Fruit fly (Drosophila melanogaster) whole organism, embryonic: ENCODE measurements around the gene Polr2D.
A peak's percentile ranks its signal among the peaks of the same experiment; 100 is the strongest.

Source experiments
- Atf6 ChIP-seq: fragments of 200-800 bp; sonication (Bioruptor generic); IDR thresholded peaks from 2 replicates; pipeline ENCODE4 v1.3.6; 2022; ENCODE audit warnings: missing biosample characterization, missing genetic modification characterization
- CG10654 ChIP-seq: fragments of 200-800 bp; sonication (Bioruptor generic); optimal IDR thresholded peaks from 2 replicates; lab custom pipeline; 2016; ENCODE audit warnings: missing biosample characterization, missing genetic modification characterization
- CG11560 ChIP-seq: fragments of 200-800 bp; sonication (Bioruptor generic); IDR thresholded peaks from 3 replicates; pipeline ENCODE4 v1.3.6; 2022; ENCODE audit warnings: missing biosample characterization, missing genetic modification characterization
- CG11723 ChIP-seq: fragments of 200-800 bp; sonication (Bioruptor generic); optimal IDR thresholded peaks from 2 replicates; lab custom pipeline; 2017; ENCODE audit warnings: missing biosample characterization, mild to moderate bottlenecking, missing genetic modification characterization
- CG12391 ChIP-seq: fragments of 200-800 bp; sonication (Bioruptor generic); optimal IDR thresholded peaks from 3 replicates; lab custom pipeline; 2018; ENCODE audit warnings: missing biosample characterization, mild to moderate bottlenecking, missing genetic modification characterization, moderate library complexity
- CG13624 ChIP-seq: fragments of 200-800 bp; sonication (Bioruptor generic); optimal IDR thresholded peaks from 2 replicates; lab custom pipeline; 2016; ENCODE audit warnings: missing biosample characterization, missing genetic modification characterization
- CG13894 ChIP-seq: fragments of 200-800 bp; sonication (Bioruptor generic); optimal IDR thresholded peaks from 3 replicates; lab custom pipeline; 2018; ENCODE audit warnings: missing biosample characterization, mild to moderate bottlenecking, missing genetic modification characterization, moderate library complexity
- CG14667 ChIP-seq: fragments of 200-800 bp; sonication (Bioruptor generic); IDR thresholded peaks from 2 replicates; pipeline ENCODE4 v1.3.6; 2022; ENCODE audit warnings: missing biosample characterization, missing genetic modification characterization
- CG15269 ChIP-seq: fragments of 200-800 bp; sonication (Bioruptor generic); optimal IDR thresholded peaks from 2 replicates; lab custom pipeline; 2018; ENCODE audit warnings: missing biosample characterization, mild to moderate bottlenecking, missing genetic modification characterization, moderate library complexity
- CG15479 ChIP-seq: fragments of 200-800 bp; sonication (Bioruptor generic); optimal IDR thresholded peaks from 3 replicates; lab custom pipeline; 2019; ENCODE audit warnings: missing biosample characterization, mild to moderate bottlenecking, missing genetic modification characterization, moderate library complexity
- CG15601 ChIP-seq: fragments of 200-800 bp; sonication (Bioruptor generic); optimal IDR thresholded peaks from 3 replicates; lab custom pipeline; 2019; ENCODE audit warnings: missing biosample characterization, mild to moderate bottlenecking, missing genetic modification characterization, moderate library complexity
- CG16813 ChIP-seq: fragments of 200-800 bp; sonication (Bioruptor generic); IDR thresholded peaks from 3 replicates; pipeline ENCODE4 v1.3.6; 2022; ENCODE audit warnings: missing biosample characterization, missing genetic modification characterization; ENCODE audit not compliant: partially characterized antibody
- CG18262 ChIP-seq: fragments of 200-800 bp; optimal IDR thresholded peaks from 3 replicates; lab custom pipeline; 2019; ENCODE audit warnings: missing biosample characterization, mild to moderate bottlenecking, missing genetic modification characterization, moderate library complexity
- CG18619 ChIP-seq: fragments of 200-800 bp; sonication (Bioruptor generic); optimal IDR thresholded peaks from 3 replicates; lab custom pipeline; 2017; ENCODE audit warnings: missing biosample characterization, mild to moderate bottlenecking, missing genetic modification characterization
- CG2116 ChIP-seq: fragments of 200-800 bp; sonication (Bioruptor generic); optimal IDR thresholded peaks from 3 replicates; lab custom pipeline; 2018; ENCODE audit warnings: missing biosample characterization, mild to moderate bottlenecking, missing genetic modification characterization
- CG31365 ChIP-seq: fragments of 200-800 bp; sonication (Bioruptor generic); optimal IDR thresholded peaks from 2 replicates; lab custom pipeline; 2018; ENCODE audit warnings: missing biosample characterization, mild to moderate bottlenecking, missing genetic modification characterization
- CG3163 ChIP-seq: fragments of 200-800 bp; sonication (Bioruptor generic); optimal IDR thresholded peaks from 3 replicates; lab custom pipeline; 2016; ENCODE audit warnings: missing biosample characterization, missing genetic modification characterization
- CG34224 ChIP-seq: fragments of 200-800 bp; sonication (Bioruptor generic); IDR thresholded peaks from 3 replicates; pipeline ENCODE4 v1.3.6; 2022; ENCODE audit warnings: missing biosample characterization, missing genetic modification characterization; ENCODE audit not compliant: partially characterized antibody
- CG3847 ChIP-seq: fragments of 200-800 bp; sonication (Bioruptor generic); IDR thresholded peaks from 2 replicates; pipeline ENCODE4 v1.3.6; 2022; ENCODE audit warnings: missing biosample characterization, missing genetic modification characterization
- CG3995 ChIP-seq: fragments of 200-800 bp; sonication (Bioruptor generic); optimal IDR thresholded peaks from 3 replicates; lab custom pipeline; 2016; ENCODE audit warnings: missing biosample characterization, missing genetic modification characterization
- CG7745 ChIP-seq: fragments of 200-800 bp; sonication (Bioruptor generic); optimal IDR thresholded peaks from 2 replicates; lab custom pipeline; 2018; ENCODE audit warnings: missing biosample characterization, mild to moderate bottlenecking, missing genetic modification characterization, moderate library complexity
- CG8478 ChIP-seq: fragments of >200 bp; optimal IDR thresholded peaks from 2 replicates; lab custom pipeline; 2018
- CG9437 ChIP-seq: fragments of 200-800 bp; sonication (Bioruptor generic); optimal IDR thresholded peaks from 2 replicates; lab custom pipeline; 2018; ENCODE audit warnings: missing biosample characterization, mild to moderate bottlenecking, missing genetic modification characterization
- Camta ChIP-seq: fragments of 200-800 bp; sonication (Bioruptor generic); optimal IDR thresholded peaks from 2 replicates; lab custom pipeline; 2016; ENCODE audit warnings: missing biosample characterization, missing genetic modification characterization
- Deaf1 ChIP-seq: fragments of 200-800 bp; optimal IDR thresholded peaks from 3 replicates; lab custom pipeline; 2019; ENCODE audit warnings: missing biosample characterization, mild to moderate bottlenecking, missing genetic modification characterization, moderate library complexity
- Doc3 ChIP-seq: fragments of 200-800 bp; sonication (Bioruptor generic); IDR thresholded peaks from 3 replicates; pipeline ENCODE4 v1.3.6; 2022; ENCODE audit warnings: missing biosample characterization, missing genetic modification characterization; ENCODE audit not compliant: partially characterized antibody
- ERR ChIP-seq: fragments of 200-800 bp; sonication (Bioruptor generic); optimal IDR thresholded peaks from 2 replicates; lab custom pipeline; 2016; ENCODE audit warnings: missing biosample characterization, missing genetic modification characterization
- Eip74EF ChIP-seq, 2 experiments: fragments of 200-800 bp in 1 of 2; fragments of >200 bp in 1 of 2; sonication (Bioruptor generic) in 1 of 2; optimal IDR thresholded peaks; 2 replicates each; lab custom pipeline; 2017 to 2019; ENCODE audit warnings: missing biosample characterization in 2 of 2, missing genetic modification characterization in 2 of 2, mild to moderate bottlenecking in 1 of 2, moderate library complexity in 1 of 2
- Ets65A ChIP-seq: fragments of 200-800 bp; sonication (Bioruptor generic); peaks from one replicate; lab custom pipeline; 2016; ENCODE audit warnings: missing biosample characterization, missing genetic modification characterization
- Jarid2 ChIP-seq: fragments of 200-800 bp; sonication (Bioruptor generic); optimal IDR thresholded peaks from 3 replicates; lab custom pipeline; 2017; ENCODE audit warnings: mild to moderate bottlenecking, missing biosample characterization, missing genetic modification reagents, missing genetic modification characterization
- Opbp ChIP-seq: fragments of 200-800 bp; sonication (Bioruptor generic); IDR thresholded peaks from 3 replicates; pipeline ENCODE4 v1.3.6; 2022; ENCODE audit warnings: missing biosample characterization, missing genetic modification characterization; ENCODE audit not compliant: partially characterized antibody
- Pdp1 ChIP-seq, 2 experiments: fragments of 200-800 bp; sonication (Bioruptor generic); optimal IDR thresholded peaks; 3 replicates each; lab custom pipeline; 2016; ENCODE audit warnings: missing biosample characterization in 2 of 2, missing genetic modification characterization in 2 of 2, mild to moderate bottlenecking in 1 of 2, moderate library complexity in 1 of 2
- Ptx1 ChIP-seq: fragments of 200-800 bp; sonication (Bioruptor generic); IDR thresholded peaks from 2 replicates; pipeline ENCODE4 v1.3.6; 2022; ENCODE audit warnings: missing biosample characterization, missing genetic modification characterization
- Sox100B ChIP-seq: fragments of 200-800 bp; sonication (Bioruptor generic); optimal IDR thresholded peaks from 3 replicates; lab custom pipeline; 2018; ENCODE audit warnings: missing biosample characterization, mild to moderate bottlenecking, missing genetic modification characterization
- Vsx1 ChIP-seq: fragments of 200-800 bp; sonication (Bioruptor generic); optimal IDR thresholded peaks from 2 replicates; lab custom pipeline; 2017; ENCODE audit warnings: missing biosample characterization, mild to moderate bottlenecking, missing genetic modification characterization, missing genetic modification reagents
- ci ChIP-seq: fragments of 200-800 bp; sonication (Bioruptor generic); IDR thresholded peaks from 3 replicates; pipeline ENCODE4 v1.3.6; 2022; ENCODE audit warnings: missing biosample characterization, missing genetic modification characterization
- crol ChIP-seq: fragments of 200-800 bp; sonication (Bioruptor generic); IDR thresholded peaks from 2 replicates; pipeline ENCODE4 v1.3.6; 2022; ENCODE audit warnings: missing biosample characterization, missing genetic modification characterization
- cwo ChIP-seq: fragments of 200-800 bp; sonication (Bioruptor generic); optimal IDR thresholded peaks from 3 replicates; lab custom pipeline; 2017; ENCODE audit warnings: missing biosample characterization, missing genetic modification characterization, mild to moderate bottlenecking, moderate library complexity, missing genetic modification reagents
- dimm ChIP-seq: fragments of 200-800 bp; sonication (Bioruptor generic); IDR thresholded peaks from 2 replicates; pipeline ENCODE4 v1.3.6; 2022; ENCODE audit warnings: missing biosample characterization, missing genetic modification characterization
- ems ChIP-seq: fragments of 200-800 bp; sonication (Bioruptor generic); optimal IDR thresholded peaks from 3 replicates; lab custom pipeline; 2016; ENCODE audit warnings: missing biosample characterization, missing genetic modification characterization
- eyg ChIP-seq: fragments of 200-800 bp; sonication (Bioruptor generic); optimal IDR thresholded peaks from 3 replicates; lab custom pipeline; 2016; ENCODE audit warnings: missing biosample characterization, missing genetic modification characterization
- gce ChIP-seq: fragments of 200-800 bp; sonication (Bioruptor generic); IDR thresholded peaks from 3 replicates; pipeline ENCODE4 v1.3.6; 2022; ENCODE audit warnings: missing biosample characterization, missing genetic modification characterization
- grau ChIP-seq: fragments of 200-800 bp; optimal IDR thresholded peaks from 3 replicates; lab custom pipeline; 2019; ENCODE audit warnings: missing biosample characterization, mild to moderate bottlenecking, missing genetic modification characterization, moderate library complexity
- mld ChIP-seq: fragments of 200-800 bp; sonication (Bioruptor generic); IDR thresholded peaks from 3 replicates; pipeline ENCODE4 v1.3.6; 2022; ENCODE audit warnings: missing biosample characterization, missing genetic modification characterization; ENCODE audit not compliant: partially characterized antibody
- sc ChIP-seq, 3 experiments: fragments of >200 bp in 2 of 3; fragments of 200-800 bp in 1 of 3; sonication (Bioruptor generic) in 1 of 3; optimal IDR thresholded peaks; 2 replicates in 2 of 3; 3 replicates in 1 of 3; lab custom pipeline; 2017; ENCODE audit warnings: mild to moderate bottlenecking in 1 of 3, missing biosample characterization in 1 of 3, missing genetic modification characterization in 1 of 3, missing genetic modification reagents in 1 of 3
- tap ChIP-seq: fragments of 200-800 bp; optimal IDR thresholded peaks from 3 replicates; lab custom pipeline; 2019; ENCODE audit warnings: missing biosample characterization, mild to moderate bottlenecking, missing genetic modification characterization, moderate library complexity
- tx ChIP-seq: fragments of 200-800 bp; sonication (Bioruptor generic); optimal IDR thresholded peaks from 2 replicates; lab custom pipeline; 2016; ENCODE audit warnings: missing biosample characterization, missing genetic modification characterization
- vfl ChIP-seq: fragments of 200-800 bp; sonication (Bioruptor generic); optimal IDR thresholded peaks from 2 replicates; lab custom pipeline; 2016; ENCODE audit warnings: missing biosample characterization, missing genetic modification characterization
- zen2 ChIP-seq: fragments of 200-800 bp; sonication (Bioruptor generic); IDR thresholded peaks from 3 replicates; pipeline ENCODE4 v1.3.6; 2022; ENCODE audit warnings: missing biosample characterization, missing genetic modification characterization; ENCODE audit not compliant: partially characterized antibody

Gene Polr2D

DNA sequence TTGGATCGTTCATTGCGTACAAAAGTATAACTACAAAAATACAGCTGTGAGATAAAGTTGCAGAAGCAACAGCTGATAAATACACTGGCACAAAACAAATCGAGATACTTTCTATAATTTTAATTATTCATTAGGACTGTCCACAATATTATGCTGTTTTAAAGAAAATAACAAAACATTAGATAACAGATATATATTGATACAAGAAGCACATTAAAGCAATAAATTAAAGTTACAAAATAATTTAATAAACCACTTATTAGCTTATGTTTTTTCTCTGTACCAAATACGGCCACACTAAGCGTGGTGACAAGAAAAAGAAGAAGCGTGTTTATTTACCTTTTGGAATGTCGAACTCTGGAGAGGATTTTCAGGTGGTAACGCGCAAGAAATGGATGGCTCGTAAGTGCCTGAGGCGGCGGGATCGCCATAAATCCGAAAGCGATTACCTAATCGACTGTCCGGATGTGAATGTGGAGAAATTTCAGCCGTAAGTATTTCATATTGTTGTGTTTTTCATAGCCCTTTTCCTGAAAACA, 35.0 kb downstream of the Polr2D start, which contains the start of the genes CG7988 and CG7183 (continued):
- peak; percentile 96 for TF ChIP-seq gce
- TF ChIP-seq ems (GFP tag; lab: Kevin White, UChicago), result peak; percentile 93
- peak; percentile 89 for TF ChIP-seq eyg
- TF ChIP-seq CG3163 (GFP tag; lab: Kevin White, UChicago), result peak; percentile 78
- TF ChIP-seq mld (GFP tag; lab: Robert Waterston, UW), result no peak
- peak; percentile 91 for TF ChIP-seq vfl (GFP tag; lab: Kevin White, UChicago)
- peak; percentile 97 for TF ChIP-seq Atf6 (GFP tag; lab: Robert Waterston, UW)
- no peak for TF ChIP-seq Opbp
- TF ChIP-seq CG13894, result peak; percentile 95
- peak; percentile 93 for TF ChIP-seq tx (GFP tag; lab: Kevin White, UChicago)
- TF ChIP-seq Jarid2, result peak; percentile 77
- TF ChIP-seq Ptx1 (GFP tag; lab: Robert Waterston, UW), result peak; percentile 100
- peak; percentile 98 for TF ChIP-seq CG15269
- peak; percentile 95 for TF ChIP-seq CG9437 (GFP tag; lab: Kevin White, UChicago)
- TF ChIP-seq CG7745, result peak; percentile 90
- peak in 1 of 2 experiments; percentile 97 for TF ChIP-seq Eip74EF (GFP tag; optimal IDR thresholded peaks at IDR 0.05; lab: Kevin White, UChicago)
- peak; percentile 100 for TF ChIP-seq CG12391
- TF ChIP-seq CG14667 (GFP tag; lab: Robert Waterston, UW), result peak; percentile 99
- TF ChIP-seq Camta (GFP tag; lab: Kevin White, UChicago), result peak; percentile 96
- peak; percentile 90 for TF ChIP-seq CG2116 (GFP tag; lab: Kevin White, UChicago)
- peak; percentile 85 for TF ChIP-seq ERR
- peak; percentile 97 for TF ChIP-seq Sox100B (GFP tag; lab: Kevin White, UChicago)
- TF ChIP-seq CG11560 (tag; lab: Robert Waterston, UW), result peak; percentile 90
- TF ChIP-seq CG8478 (lab: Kevin White, UChicago), result no peak
- TF ChIP-seq zen2 (GFP tag; lab: Robert Waterston, UW), result no peak
- TF ChIP-seq CG15479 (GFP tag; lab: Kevin White, UChicago), result peak; percentile 79
- TF ChIP-seq tap (tag; lab: Kevin White, UChicago), result peak; percentile 97
- TF ChIP-seq Vsx1, result peak; percentile 96
- no peak for TF ChIP-seq Doc3
- peak; percentile 98 for TF ChIP-seq CG3847 (GFP tag; lab: Robert Waterston, UW)
- TF ChIP-seq Deaf1 (tag; lab: Kevin White, UChicago), result peak; percentile 84
- peak; percentile 94 to 95 for TF ChIP-seq Pdp1 (GFP tag; optimal IDR thresholded peaks at IDR 0.05; lab: Kevin White, UChicago)
- peak; percentile 92 for TF ChIP-seq CG11723 (GFP tag; lab: Kevin White, UChicago)
- TF ChIP-seq CG13624 (GFP tag; lab: Kevin White, UChicago), result peak; percentile 95
- TF ChIP-seq cwo (GFP tag; lab: Kevin White, UChicago), result peak; percentile 90
- TF ChIP-seq grau, result peak; percentile 98
- TF ChIP-seq CG16813 (GFP tag; lab: Robert Waterston, UW), result no peak
- TF ChIP-seq CG31365 (tag; lab: Kevin White, UChicago), result peak; percentile 60
- TF ChIP-seq CG18619 (GFP tag; lab: Kevin White, UChicago), result peak; percentile 96
- TF ChIP-seq CG15601, result peak; percentile 98
- TF ChIP-seq CG18262 (tag; lab: Kevin White, UChicago), result peak; percentile 99
- peak; percentile 71 for TF ChIP-seq CG3995 (GFP tag; lab: Kevin White, UChicago)
- peak; percentile 96 for TF ChIP-seq dimm (GFP tag; lab: Robert Waterston, UW)
- TF ChIP-seq ci (GFP tag; lab: Robert Waterston, UW), result peak; percentile 97
- TF ChIP-seq sc (optimal IDR thresholded peaks at IDR 0.05; lab: Kevin White, UChicago), result no peak
- TF ChIP-seq sc (GFP tag; optimal IDR thresholded peaks at IDR 0.05; lab: Kevin White, UChicago), result peak; percentile 97
- TF ChIP-seq CG10654, result peak; percentile 97
- peak; percentile 72 for TF ChIP-seq crol (GFP tag; lab: Robert Waterston, UW)
- TF ChIP-seq Ets65A (GFP tag; lab: Kevin White, UChicago), result peak; percentile 97
- no peak for TF ChIP-seq CG34224
